Worm (Caenorhabditis elegans): ENCODE results near the gene miro-1.

DNA sequence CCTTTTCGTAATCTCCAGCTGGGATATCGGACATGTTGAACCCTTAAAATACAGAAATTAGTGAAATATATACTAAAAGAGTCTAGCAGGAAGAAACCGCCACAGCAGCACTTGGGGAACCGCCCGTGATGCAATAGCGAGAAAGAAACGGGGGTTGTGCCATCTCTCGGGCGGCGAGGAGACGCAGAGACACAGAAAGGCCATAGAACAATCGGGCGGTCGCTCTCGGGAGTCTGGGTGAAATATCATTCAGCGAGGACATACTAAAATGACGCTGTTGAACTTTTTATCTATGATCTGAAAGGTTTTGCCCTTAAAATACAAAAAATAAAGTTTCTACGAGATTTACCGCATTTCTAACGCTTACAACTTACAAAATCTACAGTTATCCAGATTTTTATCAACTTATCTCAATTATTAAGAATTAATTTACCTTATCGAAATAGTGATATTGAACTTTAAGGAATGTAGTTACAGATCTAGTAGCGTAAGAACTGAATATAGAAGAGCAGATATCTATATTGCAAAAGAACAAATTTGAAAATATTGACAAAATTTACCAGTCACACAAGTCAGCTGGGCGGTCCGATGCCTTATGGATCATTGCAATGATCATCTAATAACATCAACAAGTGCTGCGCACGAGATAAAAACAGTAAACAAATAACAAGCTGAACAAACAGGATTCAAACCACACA lies 33.0 kb upstream of the miro-1 start, which contains the start of gene cyc-2.1:
- TF ChIP-seq tab-1 (GFP tag; IDR thresholded peaks at IDR 0.05) (no peak), ztf-23 (GFP tag; IDR thresholded peaks at IDR 0.05) (0 out of 2 replicates have a peak, but pooled peaks have one; percentile 46), flt-1 (GFP tag; IDR thresholded peaks at IDR 0.05) (0 out of 2 replicates have a peak, but pooled peaks have one; percentile 58), med-1 (GFP tag; optimal IDR thresholded peaks at IDR 0.05; ENCODE audit: insufficient read depth) (no peak)
